Worm (Caenorhabditis elegans): ENCODE measurements around the gene irld-3.

irld-3 gene

DNA sequence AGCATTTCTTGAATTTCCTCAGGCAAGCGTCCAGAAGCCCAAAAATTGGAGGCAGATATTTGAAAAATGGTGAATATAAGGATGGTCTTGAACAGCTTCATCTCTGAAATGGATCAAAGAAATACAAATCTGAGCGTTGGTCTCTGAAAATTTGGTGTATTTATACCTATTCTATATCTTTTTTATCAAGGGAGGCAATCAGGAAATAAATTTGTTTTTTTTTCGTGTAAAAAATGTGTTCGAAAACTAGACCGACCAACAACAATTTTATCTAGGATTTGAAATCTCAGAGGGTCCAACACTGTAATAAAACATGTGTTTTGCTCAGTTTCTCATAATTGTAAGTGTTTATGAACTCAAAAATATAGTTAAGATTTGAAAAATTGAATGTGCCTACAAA lies 16.6 kb downstream of the irld-3 start, which contains the start of gene srt-56:
Gene srt-56, minus strand, starts transcription at position 101 of the 400 bp plus-strand sequence.
- TF ChIP-seq ref-2 (tag; optimal IDR thresholded peaks at IDR 0.05) (no peak), sox-2 (GFP tag; IDR thresholded peaks at IDR 0.05) (no peak), hlh-13 (GFP tag; optimal IDR thresholded peaks at IDR 0.05) (no peak), fax-1 (tag; optimal IDR thresholded peaks at IDR 0.05) (no peak), ceh-22 (tag; optimal IDR thresholded peaks at IDR 0.05) (no peak), zip-5 (tag; optimal IDR thresholded peaks at IDR 0.05) (no peak), unc-55 (GFP tag; optimal IDR thresholded peaks at IDR 0.05) (no peak), fkh-6 (tag; optimal IDR thresholded peaks at IDR 0.05) (no peak), Y22D7AL.16 (tag; optimal IDR thresholded peaks at IDR 0.05) (no peak), ttx-3 (tag; optimal IDR thresholded peaks at IDR 0.05) (no peak), tbx-7 (tag; optimal IDR thresholded peaks at IDR 0.05) (no peak), pat-9 (tag; optimal IDR thresholded peaks at IDR 0.05) (no peak), ceh-48 (tag; optimal IDR thresholded peaks at IDR 0.05) (no peak)

DNA sequence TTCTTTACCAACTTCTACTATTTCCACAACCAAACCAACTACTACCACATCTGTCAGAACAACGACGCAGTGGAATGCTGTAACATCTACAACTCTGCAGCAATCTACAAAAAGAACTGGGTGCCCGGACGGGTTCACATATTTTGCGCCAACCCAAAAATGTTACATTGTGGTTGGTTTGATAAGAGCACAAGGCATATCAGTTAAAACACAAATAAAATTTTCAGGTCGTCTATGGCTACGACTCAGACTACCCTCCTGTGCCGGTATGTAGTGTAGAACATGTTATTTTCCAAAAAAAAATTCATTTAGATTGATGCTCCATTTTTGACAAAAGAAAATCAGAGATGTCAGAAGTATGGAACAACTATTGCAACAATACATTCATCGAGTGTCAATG lies 19.2 kb downstream of the irld-3 start:
- TF ChIP-seq ztf-16 (tag; optimal IDR thresholded peaks at IDR 0.05) (no peak), syd-9 (tag; optimal IDR thresholded peaks at IDR 0.05) (no peak), hlh-13 (GFP tag; optimal IDR thresholded peaks at IDR 0.05) (no peak), elt-2 (tag; optimal IDR thresholded peaks at IDR 0.05) (no peak), lim-6 (tag; optimal IDR thresholded peaks at IDR 0.05) (no peak), fkh-6 (tag; optimal IDR thresholded peaks at IDR 0.05) (no peak), mec-3 (tag; optimal IDR thresholded peaks at IDR 0.05; ENCODE audit: borderline replicate concordance) (no peak), nhr-11 (tag; optimal IDR thresholded peaks at IDR 0.05) (no peak), unc-3 (GFP tag; conservative IDR thresholded peaks at IDR 0.05) (no peak), unc-3 (tag; optimal IDR thresholded peaks at IDR 0.05) (no peak), dve-1 (tag; optimal IDR thresholded peaks at IDR 0.05) (no peak), pros-1 (tag; optimal IDR thresholded peaks at IDR 0.05) (no peak), zip-5 (tag; optimal IDR thresholded peaks at IDR 0.05) (no peak), pha-4 (tag; optimal IDR thresholded peaks at IDR 0.05) (no peak), rnt-1 (tag; optimal IDR thresholded peaks at IDR 0.05) (no peak), odd-2 (tag; optimal IDR thresholded peaks at IDR 0.05) (no peak), ceh-18 (tag; optimal IDR thresholded peaks at IDR 0.05) (no peak)

DNA sequence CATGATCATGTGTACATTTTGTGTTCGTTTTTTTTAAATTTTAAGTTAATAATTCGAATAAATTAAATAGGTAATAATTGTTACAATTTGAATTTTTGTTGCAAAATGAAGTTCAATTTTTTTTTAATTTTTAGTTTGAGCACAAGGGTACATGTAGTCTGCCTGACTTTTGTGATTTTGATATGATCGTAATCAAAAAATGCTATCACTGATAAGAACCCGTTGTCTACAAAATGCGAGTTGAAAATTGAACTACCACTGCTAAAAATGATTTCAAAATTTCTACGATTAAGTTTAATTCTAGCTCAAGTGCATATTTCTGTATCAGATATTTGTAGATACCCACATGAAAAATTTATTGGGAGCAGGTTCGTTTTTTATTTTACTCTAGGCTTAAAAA lies 20.2 kb downstream of the irld-3 start, which contains the start of gene clec-210:
Gene clec-210, plus strand, starts transcription at position 211 of the 400 bp plus-strand sequence.
- TF ChIP-seq elt-2 (tag; optimal IDR thresholded peaks at IDR 0.05) = peak; percentile 1
- no peak for TF ChIP-seq tbx-2 (tag; optimal IDR thresholded peaks at IDR 0.05)

ce11 chrV:3114973-3115372 lies 23.4 kb downstream of the irld-3 start, which contains the start of gene Y73C8C.3:
Gene Y73C8C.3, plus strand, starts transcription at chrV:3115273.
- no peak for TF ChIP-seq tbx-7 (tag; optimal IDR thresholded peaks at IDR 0.05)
- TF ChIP-seq C08G9.2 (tag; optimal IDR thresholded peaks at IDR 0.05) = no peak
- TF ChIP-seq pros-1 (tag; optimal IDR thresholded peaks at IDR 0.05) = no peak
- no peak for TF ChIP-seq gmeb-2 (tag; optimal IDR thresholded peaks at IDR 0.05)
- no peak for TF ChIP-seq ets-4 (tag; optimal IDR thresholded peaks at IDR 0.05)
- no peak for TF ChIP-seq K02D7.2 (tag; optimal IDR thresholded peaks at IDR 0.05)
- TF ChIP-seq ceh-14 (tag; optimal IDR thresholded peaks at IDR 0.05) = no peak
- TF ChIP-seq nfya-1 (tag; optimal IDR thresholded peaks at IDR 0.05) = no peak
- TF ChIP-seq dve-1 (tag; optimal IDR thresholded peaks at IDR 0.05) = no peak
- no peak for TF ChIP-seq ceh-19 (GFP tag; optimal IDR thresholded peaks at IDR 0.05)
- TF ChIP-seq elt-2 (tag; optimal IDR thresholded peaks at IDR 0.05) = no peak

DNA sequence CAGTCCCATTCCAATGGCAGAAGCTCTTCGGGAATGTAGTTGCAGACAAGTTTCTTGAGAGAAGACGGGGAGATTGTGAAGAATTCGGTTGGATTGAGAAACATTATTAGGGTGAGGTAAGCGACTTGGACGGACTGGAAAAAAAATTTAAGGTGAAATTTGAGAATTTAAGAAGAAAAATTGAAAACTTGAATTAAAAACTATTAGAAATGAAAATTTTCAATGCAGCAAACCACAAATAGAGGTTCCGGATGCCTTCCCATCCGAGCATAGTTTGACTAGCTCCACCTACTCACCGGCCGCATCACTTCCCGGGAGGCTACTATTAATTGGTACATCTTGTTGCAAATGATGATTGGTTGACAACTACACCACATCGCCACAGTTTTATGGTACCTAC lies 24.6 kb downstream of the irld-3 start, which contains the start of gene Y73C8C.8:
Gene Y73C8C.8, minus strand, starts transcription at position 101 of the 400 bp plus-strand sequence.
- TF ChIP-seq pros-1 (tag; optimal IDR thresholded peaks at IDR 0.05) = no peak
- TF ChIP-seq ceh-2 (tag; optimal IDR thresholded peaks at IDR 0.05) = no peak
- no peak for TF ChIP-seq ets-4 (tag; optimal IDR thresholded peaks at IDR 0.05)
